Worm (Caenorhabditis elegans) whole organism, L2 larva: ENCODE results near the gene hlh-14.

Experiments
- ZK546.5 ChIP-seq: sonication (generic microtip); optimal IDR thresholded peaks from 2 replicates; lab custom pipeline; 2017; ENCODE audit warnings: missing biosample characterization, missing genetic modification characterization
- ceh-82 ChIP-seq: fragments of 150-350 bp; optimal IDR thresholded peaks from 2 replicates; lab custom pipeline; 2014; ENCODE audit warnings: missing biosample characterization, missing genetic modification characterization
- egl-27 ChIP-seq: sonication (generic microtip); optimal IDR thresholded peaks from 3 replicates; lab custom pipeline; 2017; ENCODE audit warnings: missing biosample characterization, missing genetic modification reagents, missing genetic modification characterization
- ztf-11 ChIP-seq: sonication (generic microtip); optimal IDR thresholded peaks from 2 replicates; lab custom pipeline; 2017; ENCODE audit warnings: missing biosample characterization, missing genetic modification characterization

DNA sequence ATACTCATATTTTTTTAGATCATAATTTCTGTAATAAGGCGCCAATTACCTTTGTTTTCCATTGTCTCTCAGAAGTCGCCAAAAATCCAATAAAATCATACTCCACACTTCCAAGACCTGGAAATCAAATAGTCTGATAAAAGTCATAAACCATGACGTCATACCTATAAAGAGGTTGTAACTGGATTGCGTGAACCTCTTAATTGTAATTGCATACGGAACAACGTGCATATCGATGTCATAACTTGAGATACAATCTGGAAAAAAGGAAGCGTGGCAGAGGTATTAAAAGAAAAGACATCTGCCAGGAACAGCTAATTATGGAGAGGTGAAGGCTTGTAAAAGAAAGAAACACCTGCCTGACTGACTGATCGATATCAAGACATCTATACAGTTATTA, 6.4 kb upstream of the hlh-14 start, which contains the start of gene F10C1.9:
- no peak for TF ChIP-seq ZK546.5 (tag; lab: Kevin White, UChicago)
- no peak for TF ChIP-seq ceh-82 (tag; lab: Kevin White, UChicago)
- no peak for TF ChIP-seq egl-27 (tag; lab: Kevin White, UChicago)
- TF ChIP-seq ztf-11 (tag; lab: Kevin White, UChicago): no peak
